Fruit fly (Drosophila melanogaster) whole organism, embryonic: Measurements from ENCODE around the gene PAN3.

Experiments used
- Adf1 ChIP-seq: fragments of 200-800 bp; sonication (Bioruptor generic); IDR thresholded peaks from 2 replicates; pipeline ENCODE4 v1.3.6; 2022; ENCODE audit warnings: missing biosample characterization, missing genetic modification characterization
- Aef1 ChIP-seq: fragments of 200-800 bp; sonication (Bioruptor generic); IDR thresholded peaks from 3 replicates; pipeline ENCODE4 v1.3.6; 2022; ENCODE audit warnings: missing biosample characterization, missing genetic modification characterization
- CG10654 ChIP-seq: fragments of 200-800 bp; sonication (Bioruptor generic); optimal IDR thresholded peaks from 2 replicates; lab custom pipeline; 2016; ENCODE audit warnings: missing biosample characterization, missing genetic modification characterization
- CG12659 ChIP-seq: fragments of 200-800 bp; sonication (Bioruptor generic); optimal IDR thresholded peaks from 3 replicates; lab custom pipeline; 2017; ENCODE audit warnings: mild to moderate bottlenecking, missing biosample characterization, missing genetic modification reagents, missing genetic modification characterization
- CG13624 ChIP-seq: fragments of 200-800 bp; sonication (Bioruptor generic); optimal IDR thresholded peaks from 2 replicates; lab custom pipeline; 2016; ENCODE audit warnings: missing biosample characterization, missing genetic modification characterization
- CG15269 ChIP-seq: fragments of 200-800 bp; sonication (Bioruptor generic); optimal IDR thresholded peaks from 2 replicates; lab custom pipeline; 2018; ENCODE audit warnings: missing biosample characterization, mild to moderate bottlenecking, missing genetic modification characterization, moderate library complexity
- CG16815 ChIP-seq: fragments of 200-800 bp; sonication (Bioruptor generic); optimal IDR thresholded peaks from 3 replicates; lab custom pipeline; 2017; ENCODE audit warnings: missing biosample characterization, mild to moderate bottlenecking, missing genetic modification characterization
- CG17186 ChIP-seq: fragments of 200-800 bp; sonication (Bioruptor generic); optimal IDR thresholded peaks from 3 replicates; lab custom pipeline; 2017; ENCODE audit warnings: missing biosample characterization, missing genetic modification reagents, missing genetic modification characterization
- CG17802 ChIP-seq: fragments of 200-800 bp; sonication (Bioruptor generic); optimal IDR thresholded peaks from 2 replicates; lab custom pipeline; 2018; ENCODE audit warnings: missing biosample characterization, mild to moderate bottlenecking, missing genetic modification characterization, moderate library complexity
- CG1832 ChIP-seq: fragments of 200-800 bp; sonication (Bioruptor generic); optimal IDR thresholded peaks from 2 replicates; lab custom pipeline; 2017; ENCODE audit warnings: missing biosample characterization, mild to moderate bottlenecking, missing genetic modification characterization, inconsistent platforms
- CG18476 ChIP-seq: fragments of 200-800 bp; sonication (Bioruptor generic); optimal IDR thresholded peaks from 2 replicates; lab custom pipeline; 2016; ENCODE audit warnings: missing biosample characterization, mild to moderate bottlenecking, missing genetic modification characterization
- CG2199 ChIP-seq: fragments of 200-800 bp; sonication (Bioruptor generic); IDR thresholded peaks from 3 replicates; pipeline ENCODE4 v1.3.6; 2022; ENCODE audit warnings: missing biosample characterization, missing genetic modification characterization
- CG3065 ChIP-seq: fragments of 200-800 bp; sonication (Bioruptor generic); optimal IDR thresholded peaks from 2 replicates; lab custom pipeline; 2016; ENCODE audit warnings: missing biosample characterization, missing genetic modification characterization
- CG32767 ChIP-seq: fragments of 200-800 bp; sonication (Bioruptor generic); IDR thresholded peaks from 2 replicates; pipeline ENCODE4 v1.3.6; 2022; ENCODE audit warnings: missing biosample characterization, missing genetic modification characterization
- CG4404 ChIP-seq: fragments of 200-800 bp; sonication (Bioruptor generic); IDR thresholded peaks from 2 replicates; pipeline ENCODE4 v1.3.6; 2022; ENCODE audit warnings: missing biosample characterization, missing genetic modification characterization
- CG7357 ChIP-seq: fragments of 200-800 bp; sonication (Bioruptor generic); IDR thresholded peaks from 3 replicates; pipeline ENCODE4 v1.3.6; 2022; ENCODE audit warnings: missing biosample characterization, missing genetic modification characterization
- CG9817 ChIP-seq: fragments of 200-800 bp; sonication (Bioruptor generic); optimal IDR thresholded peaks from 2 replicates; lab custom pipeline; 2018; ENCODE audit warnings: missing biosample characterization, mild to moderate bottlenecking, missing genetic modification characterization, moderate library complexity
- Fer3 ChIP-seq: fragments of 200-800 bp; sonication (Bioruptor generic); optimal IDR thresholded peaks from 2 replicates; lab custom pipeline; 2018; ENCODE audit warnings: missing biosample characterization, mild to moderate bottlenecking, missing genetic modification characterization, moderate library complexity
- Hand ChIP-seq: fragments of 200-800 bp; sonication (Bioruptor generic); optimal IDR thresholded peaks from 2 replicates; lab custom pipeline; 2017; ENCODE audit warnings: mild to moderate bottlenecking, missing biosample characterization, missing genetic modification reagents, missing genetic modification characterization
- Kr ChIP-seq: fragments of 200-800 bp; sonication (Bioruptor generic); optimal IDR thresholded peaks from 2 replicates; lab custom pipeline; 2017; ENCODE audit warnings: missing biosample characterization, mild to moderate bottlenecking, missing genetic modification characterization
- MTF-1 ChIP-seq: fragments of 200-800 bp; sonication (Bioruptor generic); optimal IDR thresholded peaks from 2 replicates; lab custom pipeline; 2018; ENCODE audit warnings: missing biosample characterization, mild to moderate bottlenecking, missing genetic modification characterization, borderline replicate concordance
- Mes4 ChIP-seq: fragments of 200-800 bp; sonication (Bioruptor generic); optimal IDR thresholded peaks from 2 replicates; lab custom pipeline; 2016; ENCODE audit warnings: missing biosample characterization, missing genetic modification characterization
- Oaz ChIP-seq: fragments of 200-800 bp; sonication (Bioruptor generic); IDR thresholded peaks from 2 replicates; pipeline ENCODE4 v1.3.6; 2022; ENCODE audit warnings: missing biosample characterization, missing genetic modification characterization
- Side ChIP-seq: fragments of 200-800 bp; sonication (Bioruptor generic); optimal IDR thresholded peaks from 2 replicates; lab custom pipeline; 2016; ENCODE audit warnings: missing biosample characterization, missing genetic modification characterization
- Tbp ChIP-seq: fragments of >200 bp; optimal IDR thresholded peaks from 2 replicates; lab custom pipeline; 2018; ENCODE audit warnings: missing biosample characterization, missing genetic modification characterization
- ash1 ChIP-seq: fragments of 200-800 bp; sonication (Bioruptor generic); optimal IDR thresholded peaks from 2 replicates; lab custom pipeline; 2018; ENCODE audit warnings: missing biosample characterization, mild to moderate bottlenecking, missing genetic modification characterization
- bigmax ChIP-seq: fragments of 200-800 bp; sonication (Bioruptor generic); optimal IDR thresholded peaks from 2 replicates; lab custom pipeline; 2018; ENCODE audit warnings: missing biosample characterization, mild to moderate bottlenecking, missing genetic modification characterization
- cad ChIP-seq: fragments of >200 bp; optimal IDR thresholded peaks from 2 replicates; lab custom pipeline; 2017; ENCODE audit warnings: missing biosample characterization, missing genetic modification characterization
- cg ChIP-seq: fragments of 200-800 bp; sonication (Bioruptor generic); optimal IDR thresholded peaks from 3 replicates; lab custom pipeline; 2019; ENCODE audit warnings: missing biosample characterization, mild to moderate bottlenecking, missing genetic modification characterization, moderate library complexity
- chinmo ChIP-seq: fragments of 200-800 bp; sonication (Bioruptor generic); IDR thresholded peaks from 4 replicates; pipeline ENCODE4 v1.3.6; 2022; ENCODE audit warnings: missing biosample characterization, missing genetic modification characterization; ENCODE audit not compliant: partially characterized antibody
- dati ChIP-seq: fragments of 200-800 bp; sonication (Bioruptor generic); IDR thresholded peaks from 2 replicates; pipeline ENCODE4 v1.3.6; 2022; ENCODE audit warnings: missing biosample characterization, missing genetic modification characterization
- exex ChIP-seq: fragments of 200-800 bp; sonication (Bioruptor generic); optimal IDR thresholded peaks from 4 replicates; lab custom pipeline; 2018; ENCODE audit warnings: missing biosample characterization, mild to moderate bottlenecking, missing genetic modification characterization, moderate library complexity
- gce ChIP-seq: fragments of 200-800 bp; sonication (Bioruptor generic); IDR thresholded peaks from 3 replicates; pipeline ENCODE4 v1.3.6; 2022; ENCODE audit warnings: missing biosample characterization, missing genetic modification characterization
- gsb ChIP-seq: fragments of 200-800 bp; sonication (Bioruptor generic); IDR thresholded peaks from 2 replicates; pipeline ENCODE4 v1.3.6; 2022; ENCODE audit warnings: missing biosample characterization, missing genetic modification characterization
- jumu ChIP-seq: fragments of 200-800 bp; sonication (Bioruptor generic); optimal IDR thresholded peaks from 3 replicates; lab custom pipeline; 2016; ENCODE audit warnings: missing biosample characterization, missing genetic modification characterization
- kah ChIP-seq: fragments of 200-800 bp; sonication (Bioruptor generic); optimal IDR thresholded peaks from 2 replicates; lab custom pipeline; 2018; ENCODE audit warnings: missing biosample characterization, mild to moderate bottlenecking, missing genetic modification characterization
- lov ChIP-seq, 2 experiments: fragments of 200-800 bp in 1 of 2; fragments of >200 bp in 1 of 2; sonication (Bioruptor generic) in 1 of 2; IDR thresholded peaks in 1 of 2; optimal IDR thresholded peaks in 1 of 2; 2 replicates in 1 of 2; 3 replicates in 1 of 2; pipeline versions ENCODE4 v1.3.6 to Lab custom; 2017 to 2022; ENCODE audit warnings: missing biosample characterization in 1 of 2, missing genetic modification characterization in 1 of 2
- prd ChIP-seq, 3 experiments: fragments of >200 bp in 2 of 3; fragments of 200-800 bp in 1 of 3; sonication (Bioruptor generic) in 1 of 3; optimal IDR thresholded peaks in 2 of 3; IDR thresholded peaks in 1 of 3; 2 replicates in 2 of 3; 3 replicates in 1 of 3; pipeline versions ENCODE4 v1.3.6 to Lab custom; 2017 to 2022; ENCODE audit warnings: missing biosample characterization in 1 of 3, missing genetic modification characterization in 1 of 3
- ro ChIP-seq: fragments of 200-800 bp; sonication (Bioruptor generic); IDR thresholded peaks from 2 replicates; pipeline ENCODE4 v1.3.6; 2022; ENCODE audit warnings: missing biosample characterization, missing genetic modification characterization
- sens ChIP-seq: fragments of 200-800 bp; sonication (Bioruptor generic); peaks from one replicate; lab custom pipeline; 2016; ENCODE audit warnings: missing biosample characterization, missing genetic modification characterization
- sisA ChIP-seq: fragments of 200-800 bp; sonication (Bioruptor generic); IDR thresholded peaks from 2 replicates; pipeline ENCODE4 v1.3.6; 2022; ENCODE audit warnings: missing biosample characterization, missing genetic modification characterization
- stwl ChIP-seq: fragments of 200-800 bp; sonication (Bioruptor generic); optimal IDR thresholded peaks from 3 replicates; lab custom pipeline; 2018; ENCODE audit warnings: missing biosample characterization, mild to moderate bottlenecking, missing genetic modification characterization, moderate library complexity
- tap ChIP-seq: fragments of 200-800 bp; optimal IDR thresholded peaks from 3 replicates; lab custom pipeline; 2019; ENCODE audit warnings: missing biosample characterization, mild to moderate bottlenecking, missing genetic modification characterization, moderate library complexity
- tll ChIP-seq, 2 experiments: fragments of 200-800 bp in 1 of 2; fragments of >200 bp in 1 of 2; sonication (Bioruptor generic) in 1 of 2; optimal IDR thresholded peaks; 2 replicates each; lab custom pipeline; 2017 to 2019; ENCODE audit warnings: missing biosample characterization in 2 of 2, missing genetic modification characterization in 2 of 2, mild to moderate bottlenecking in 1 of 2, moderate library complexity in 1 of 2
- toy ChIP-seq: fragments of 200-800 bp; sonication (Bioruptor generic); IDR thresholded peaks from 2 replicates; pipeline ENCODE4 v1.3.6; 2022; ENCODE audit warnings: missing biosample characterization, missing genetic modification characterization
- tx ChIP-seq: fragments of 200-800 bp; sonication (Bioruptor generic); optimal IDR thresholded peaks from 2 replicates; lab custom pipeline; 2016; ENCODE audit warnings: missing biosample characterization, missing genetic modification characterization
- vnd ChIP-seq: fragments of 200-800 bp; sonication (Bioruptor generic); IDR thresholded peaks from 3 replicates; pipeline ENCODE4 v1.3.6; 2022; ENCODE audit warnings: missing biosample characterization, missing genetic modification characterization; ENCODE audit not compliant: partially characterized antibody
- zfh1 ChIP-seq: fragments of 200-800 bp; sonication (Bioruptor generic); IDR thresholded peaks from 3 replicates; pipeline ENCODE4 v1.3.6; 2022; ENCODE audit warnings: missing biosample characterization, missing genetic modification characterization

Gene PAN3

dm6 chr3L:3037822-3038563, 32.9 kb upstream of the PAN3 start (continued):
- TF ChIP-seq CG4404 (GFP tag; lab: Robert Waterston, UW) (no peak), CG2199 (GFP tag; lab: Robert Waterston, UW) (no peak), lov (optimal IDR thresholded peaks at IDR 0.05; lab: Kevin White, UChicago) (no peak), lov (GFP tag; IDR thresholded peaks at IDR 0.05; lab: Robert Waterston, UW) (0 out of 3 replicates have a peak, but pooled peaks have one; percentile 26), exex (tag; lab: Kevin White, UChicago) (peak; percentile 34), vnd (GFP tag; lab: Robert Waterston, UW) (0 out of 3 replicates have a peak, but pooled peaks have one; percentile 15), CG17186 (no peak), CG13624 (GFP tag; lab: Kevin White, UChicago) (peak; percentile 33), cad (GFP tag; lab: Kevin White, UChicago) (peak; percentile 86), Oaz (no peak), stwl (tag; lab: Kevin White, UChicago) (no peak), chinmo (GFP tag; lab: Robert Waterston, UW) (peak; percentile 94; the same call in 3 of the 4 replicates), cg (GFP tag; lab: Kevin White, UChicago) (peak; percentile 11), CG7357 (no peak), MTF-1 (GFP tag; lab: Kevin White, UChicago) (peak; percentile 28), kah (GFP tag; lab: Kevin White, UChicago) (peak; percentile 27), Tbp (GFP tag; lab: Kevin White, UChicago) (no peak), Mes4 (no peak), ash1 (GFP tag; lab: Kevin White, UChicago) (no peak), Side (no peak), CG16815 (no peak), CG3065 (GFP tag; lab: Kevin White, UChicago) (no peak), bigmax (GFP tag; lab: Kevin White, UChicago) (no peak), Kr (peak; percentile 64), prd (optimal IDR thresholded peaks at IDR 0.05; lab: Kevin White, UChicago) (no peak), prd (GFP tag; IDR thresholded peaks at IDR 0.05; lab: Robert Waterston, UW) (0 out of 3 replicates have a peak, but pooled peaks have one; percentile 4), CG32767 (GFP tag; lab: Robert Waterston, UW) (peak; percentile 64; the same call in 1 of the 2 replicates), sens (GFP tag; lab: Kevin White, UChicago) (peak; percentile 84), CG10654 (GFP tag; lab: Kevin White, UChicago) (no peak), zfh1 (GFP tag; lab: Robert Waterston, UW) (peak; percentile 67; the same call in 2 of the 3 replicates), tll (GFP tag; optimal IDR thresholded peaks at IDR 0.05; lab: Kevin White, UChicago) (peak in 1 of 2 experiments; percentile 73), sisA (GFP tag; lab: Robert Waterston, UW) (no peak), CG17802 (tag; lab: Kevin White, UChicago) (no peak), dati (GFP tag; lab: Robert Waterston, UW) (no peak), CG18476 (GFP tag; lab: Kevin White, UChicago) (no peak), Hand (GFP tag; lab: Kevin White, UChicago) (no peak), CG9817 (tag; lab: Kevin White, UChicago) (no peak), CG12659 (no peak), toy (no peak), Fer3 (tag; lab: Kevin White, UChicago) (no peak), tx (GFP tag; lab: Kevin White, UChicago) (no peak), CG15269 (peak; percentile 30), Aef1 (GFP tag; lab: Robert Waterston, UW) (no peak; the same call in 2 of the 3 replicates), ro (GFP tag; lab: Robert Waterston, UW) (no peak), CG1832 (no peak), jumu (GFP tag; lab: Kevin White, UChicago) (no peak), tap (tag; lab: Kevin White, UChicago) (no peak), Adf1 (GFP tag; lab: Robert Waterston, UW) (peak; percentile 90), gsb (GFP tag; lab: Robert Waterston, UW) (0 out of 2 replicates have a peak, but pooled peaks have one; percentile 6), gce (GFP tag; lab: Robert Waterston, UW) (peak; percentile 18; the same call in 1 of the 3 replicates)
